Worm (Caenorhabditis elegans) whole organism, L1 larva: ENCODE data around the gene dnj-23.

Source experiments
- Y116A8C.19 ChIP-seq: sonication (generic microtip); optimal IDR thresholded peaks from 2 replicates; lab custom pipeline; 2016; ENCODE audit warnings: missing compliant biosample characterization, missing genetic modification characterization, borderline replicate concordance
- alr-1 ChIP-seq: fragments of 200-800 bp; sonication (Bioruptor generic); optimal IDR thresholded peaks from 2 replicates; lab custom pipeline; 2018; ENCODE audit warnings: borderline replicate concordance, mild to moderate bottlenecking, missing genetic modification characterization, missing compliant biosample characterization
- aly-2 ChIP-seq: fragments of 150-350 bp; optimal IDR thresholded peaks from 2 replicates; lab custom pipeline; 2014; ENCODE audit warnings: missing biosample characterization, missing genetic modification characterization
- ama-1 ChIP-seq: fragments of 150-350 bp; optimal IDR thresholded peaks from 2 replicates; lab custom pipeline; 2014
- blmp-1 ChIP-seq: fragments of 150-350 bp; optimal IDR thresholded peaks from 2 replicates; lab custom pipeline; 2014; ENCODE audit warnings: missing biosample characterization, missing genetic modification characterization
- ceh-63 ChIP-seq: fragments of 200-800 bp; sonication (Bioruptor generic); optimal IDR thresholded peaks from 2 replicates; lab custom pipeline; 2018; ENCODE audit warnings: mild to moderate bottlenecking, missing genetic modification characterization, missing compliant biosample characterization
- ceh-8 ChIP-seq: fragments of 200-800 bp; sonication (Bioruptor generic); optimal IDR thresholded peaks from 2 replicates; lab custom pipeline; 2018; ENCODE audit warnings: mild to moderate bottlenecking, missing genetic modification characterization, moderate library complexity, missing compliant biosample characterization
- ceh-90 ChIP-seq: sonication (generic microtip); optimal IDR thresholded peaks from 2 replicates; lab custom pipeline; 2016; ENCODE audit warnings: missing genetic modification characterization, missing compliant biosample characterization
- dpl-1 ChIP-seq, 3 experiments: fragments of 150-350 bp in 2 of 3; sonication (generic microtip) in 1 of 3; optimal IDR thresholded peaks; 2 replicates each; lab custom pipeline; 2014 to 2017; ENCODE audit warnings: missing biosample characterization in 3 of 3, missing genetic modification characterization in 3 of 3, missing genetic modification reagents in 3 of 3
- efl-1 ChIP-seq, 4 experiments: fragments of 150-350 bp; optimal IDR thresholded peaks in 3 of 4; peaks in 1 of 4; 1 replicate in 1 of 4; 2 replicates in 3 of 4; lab custom pipeline; 2014; ENCODE audit warnings: missing biosample characterization in 2 of 4, missing genetic modification characterization in 2 of 4, missing genetic modification reagents in 2 of 4
- efl-3 ChIP-seq: fragments of 200-800 bp; sonication (Bioruptor generic); optimal IDR thresholded peaks from 2 replicates; lab custom pipeline; 2018; ENCODE audit warnings: mild to moderate bottlenecking, missing genetic modification characterization, missing compliant biosample characterization
- egl-27 ChIP-seq, 2 experiments: fragments of 150-350 bp in 1 of 2; sonication (generic microtip); optimal IDR thresholded peaks; 3 replicates each; lab custom pipeline; 2017 to 2018; ENCODE audit warnings: missing biosample characterization in 2 of 2, missing genetic modification characterization in 2 of 2, missing genetic modification reagents in 2 of 2
- elt-2 ChIP-seq: sonication (generic microtip); optimal IDR thresholded peaks from 2 replicates; lab custom pipeline; 2016; ENCODE audit warnings: missing genetic modification characterization, mild to moderate bottlenecking, inconsistent platforms, missing compliant biosample characterization, missing genetic modification reagents
- elt-3 ChIP-seq, 6 experiments: fragments of 150-350 bp in 1 of 6; sonication (generic microtip); optimal IDR thresholded peaks; 2 replicates each; lab custom pipeline; 2017 to 2018; ENCODE audit warnings: missing biosample characterization in 6 of 6, missing genetic modification characterization in 6 of 6, inconsistent platforms in 1 of 6
- fkh-8 ChIP-seq: sonication (generic microtip); optimal IDR thresholded peaks from 2 replicates; lab custom pipeline; 2016; ENCODE audit warnings: mild to moderate bottlenecking, missing genetic modification characterization, missing compliant biosample characterization
- fos-1 ChIP-seq: fragments of 150-350 bp; optimal IDR thresholded peaks from 2 replicates; lab custom pipeline; 2014; ENCODE audit warnings: missing biosample characterization, missing genetic modification characterization
- grh-1 ChIP-seq: fragments of 200-800 bp; sonication (Bioruptor generic); IDR thresholded peaks from 2 replicates; pipeline ENCODE4 v1.3.6; 2022; ENCODE audit warnings: missing genetic modification reagents, missing genetic modification characterization, missing compliant biosample characterization
- hlh-17 ChIP-seq: fragments of 200-800 bp; sonication (Bioruptor generic); optimal IDR thresholded peaks from 2 replicates; lab custom pipeline; 2018; ENCODE audit warnings: missing genetic modification characterization, mild to moderate bottlenecking, missing compliant biosample characterization, moderate library complexity, borderline replicate concordance
- lin-13 ChIP-seq: fragments of 150-350 bp; optimal IDR thresholded peaks from 2 replicates; lab custom pipeline; 2014; ENCODE audit warnings: missing biosample characterization, missing genetic modification reagents, missing genetic modification characterization
- lin-14 ChIP-seq: fragments of 200-800 bp; sonication (Bioruptor generic); optimal IDR thresholded peaks from 2 replicates; lab custom pipeline; 2018; ENCODE audit warnings: mild to moderate bottlenecking, missing genetic modification characterization, moderate library complexity, missing compliant biosample characterization
- lin-35 ChIP-seq, 2 experiments: fragments of 150-350 bp; optimal IDR thresholded peaks; 2 replicates each; lab custom pipeline; 2014; ENCODE audit warnings: missing biosample characterization in 2 of 2, missing genetic modification characterization in 2 of 2, missing genetic modification reagents in 2 of 2
- lin-39 ChIP-seq: fragments of 150-350 bp; optimal IDR thresholded peaks from 2 replicates; lab custom pipeline; 2014; ENCODE audit warnings: missing biosample characterization, missing genetic modification reagents, missing genetic modification characterization
- lsy-2 ChIP-seq, 2 experiments: fragments of 150-350 bp; optimal IDR thresholded peaks; 2 replicates each; lab custom pipeline; 2014; ENCODE audit warnings: missing biosample characterization in 2 of 2, missing genetic modification characterization in 2 of 2
- mdl-1 ChIP-seq, 2 experiments: fragments of 150-350 bp; optimal IDR thresholded peaks; 2 replicates each; lab custom pipeline; 2014 to 2017; ENCODE audit warnings: missing biosample characterization in 2 of 2, missing genetic modification characterization in 2 of 2, inconsistent platforms in 1 of 2
- mep-1 ChIP-seq: fragments of 150-350 bp; optimal IDR thresholded peaks from 2 replicates; lab custom pipeline; 2014; ENCODE audit warnings: missing biosample characterization, missing genetic modification characterization
- nhr-11 ChIP-seq: fragments of 150-350 bp; optimal IDR thresholded peaks from 2 replicates; lab custom pipeline; 2014; ENCODE audit warnings: missing biosample characterization, missing genetic modification characterization
- nhr-12 ChIP-seq: sonication (generic microtip); optimal IDR thresholded peaks from 2 replicates; lab custom pipeline; 2017; ENCODE audit warnings: missing biosample characterization, missing genetic modification characterization
- nhr-19 ChIP-seq: fragments of 200-800 bp; sonication (Bioruptor generic); conservative IDR thresholded peaks from 2 replicates; pipeline ENCODE4 v1.3.6; 2022; ENCODE audit warnings: missing genetic modification characterization, missing compliant biosample characterization
- nhr-20 ChIP-seq: sonication (generic microtip); optimal IDR thresholded peaks from 2 replicates; lab custom pipeline; 2016; ENCODE audit warnings: mild to moderate bottlenecking, missing genetic modification characterization, missing compliant biosample characterization
- nhr-28 ChIP-seq: fragments of 150-350 bp; optimal IDR thresholded peaks from 2 replicates; lab custom pipeline; 2014; ENCODE audit warnings: missing biosample characterization, missing genetic modification characterization
- nhr-71 ChIP-seq: sonication (generic microtip); optimal IDR thresholded peaks from 2 replicates; lab custom pipeline; 2016; ENCODE audit warnings: mild to moderate bottlenecking, missing genetic modification characterization, moderate library complexity, missing compliant biosample characterization
- nhr-76 ChIP-seq: sonication (generic microtip); optimal IDR thresholded peaks from 2 replicates; lab custom pipeline; 2017; ENCODE audit warnings: missing biosample characterization, missing genetic modification characterization
- nhr-77 ChIP-seq: fragments of 150-350 bp; optimal IDR thresholded peaks from 2 replicates; lab custom pipeline; 2014; ENCODE audit warnings: missing biosample characterization, missing genetic modification characterization
- nhr-85 ChIP-seq: sonication (generic microtip); peaks from one replicate; lab custom pipeline; 2016; ENCODE audit warnings: missing genetic modification characterization, inconsistent platforms, missing compliant biosample characterization
- pag-3 ChIP-seq: sonication (generic microtip); optimal IDR thresholded peaks from 2 replicates; lab custom pipeline; 2017; ENCODE audit warnings: missing genetic modification characterization, mild to moderate bottlenecking, missing compliant biosample characterization, antibody characterized with exemption, borderline replicate concordance; ENCODE audit not compliant: insufficient read depth
- snu-23 ChIP-seq: sonication (generic microtip); optimal IDR thresholded peaks from 2 replicates; lab custom pipeline; 2016; ENCODE audit warnings: missing genetic modification characterization, missing compliant biosample characterization
- sox-4 ChIP-seq: sonication (generic microtip); optimal IDR thresholded peaks from 2 replicates; lab custom pipeline; 2016; ENCODE audit warnings: missing genetic modification characterization, missing compliant biosample characterization
- sptf-1 ChIP-seq: fragments of 150-350 bp; optimal IDR thresholded peaks from 2 replicates; lab custom pipeline; 2014; ENCODE audit warnings: missing biosample characterization, missing genetic modification characterization
- sup-37 ChIP-seq: fragments of 200-800 bp; sonication (Bioruptor generic); optimal IDR thresholded peaks from 2 replicates; lab custom pipeline; 2018; ENCODE audit warnings: mild to moderate bottlenecking, missing genetic modification characterization, missing compliant biosample characterization
- swsn-7 ChIP-seq: sonication (generic microtip); optimal IDR thresholded peaks from 2 replicates; lab custom pipeline; 2016; ENCODE audit warnings: missing genetic modification characterization, missing compliant biosample characterization
- tbx-2 ChIP-seq: sonication (generic microtip); optimal IDR thresholded peaks from 2 replicates; lab custom pipeline; 2016; ENCODE audit warnings: missing genetic modification characterization, missing compliant biosample characterization
- tlp-1 ChIP-seq: fragments of 150-350 bp; optimal IDR thresholded peaks from 2 replicates; lab custom pipeline; 2014; ENCODE audit warnings: missing biosample characterization, missing genetic modification characterization
- unc-130 ChIP-seq: fragments of 150-350 bp; optimal IDR thresholded peaks from 2 replicates; lab custom pipeline; 2017; ENCODE audit warnings: missing biosample characterization, missing genetic modification characterization, inconsistent platforms
- unc-86 ChIP-seq: sonication (generic microtip); optimal IDR thresholded peaks from 2 replicates; lab custom pipeline; 2016; ENCODE audit warnings: missing genetic modification characterization, missing compliant biosample characterization
- vab-15 ChIP-seq: sonication (generic microtip); optimal IDR thresholded peaks from 2 replicates; lab custom pipeline; 2017; ENCODE audit warnings: missing genotype, mild to moderate bottlenecking, missing genetic modification characterization, missing compliant biosample characterization
- zip-4 ChIP-seq: fragments of 200-800 bp; sonication (Bioruptor generic); optimal IDR thresholded peaks from 2 replicates; lab custom pipeline; 2018; ENCODE audit warnings: mild to moderate bottlenecking, missing genetic modification characterization, moderate library complexity, missing compliant biosample characterization
- ztf-4 ChIP-seq: fragments of 150-350 bp; optimal IDR thresholded peaks from 2 replicates; lab custom pipeline; 2014; ENCODE audit warnings: missing biosample characterization, missing genetic modification characterization

Gene dnj-23

ce11 chrII:9114972-9115371 lies 6.6 kb upstream of the dnj-23 start:
- TF ChIP-seq efl-3 (no peak), ama-1 (lab: Kevin White, UChicago) (no peak), nhr-85 (tag; lab: Kevin White, UChicago) (peak; percentile 34)

ce11 chrII:9113759-9114158 lies 5.4 kb upstream of the dnj-23 start:
- TF ChIP-seq lin-35 (GFP tag; optimal IDR thresholded peaks at IDR 0.05; lab: Kevin White, UChicago) (peak in 1 of 2 experiments; percentile 57), snu-23 (GFP tag; lab: Kevin White, UChicago) (peak; percentile 8), mdl-1 (tag; optimal IDR thresholded peaks at IDR 0.05; lab: Kevin White, UChicago) (peak in 1 of 2 experiments; percentile 9), ceh-8 (no peak), nhr-76 (tag; lab: Kevin White, UChicago) (no peak), lsy-2 (tag; optimal IDR thresholded peaks at IDR 0.05; lab: Kevin White, UChicago) (peak; percentile 3 to 54), zip-4 (GFP tag; lab: Kevin White, UChicago) (no peak), unc-130 (tag; lab: Kevin White, UChicago) (peak; percentile 3), nhr-28 (tag; lab: Kevin White, UChicago) (no peak), elt-2 (tag; lab: Kevin White, UChicago) (peak; percentile 23), nhr-71 (tag; lab: Kevin White, UChicago) (peak; percentile 19), fkh-8 (tag; lab: Kevin White, UChicago) (no peak), pag-3 (tag; lab: Kevin White, UChicago) (no peak), ztf-4 (tag; lab: Kevin White, UChicago) (peak; percentile 9), dpl-1 (GFP tag; optimal IDR thresholded peaks at IDR 0.05; lab: Kevin White, UChicago) (peak in 2 of 3 experiments; percentile 2 to 10), nhr-77 (no peak), elt-3 (tag; optimal IDR thresholded peaks at IDR 0.05; lab: Kevin White, UChicago) (peak in 1 of 6 experiments; percentile 45), lin-14 (GFP tag; lab: Kevin White, UChicago) (peak; percentile 45), alr-1 (tag; lab: Kevin White, UChicago) (no peak), nhr-20 (tag; lab: Kevin White, UChicago) (peak; percentile 2), tbx-2 (peak; percentile 5), nhr-85 (tag; lab: Kevin White, UChicago) (peak; percentile 61), blmp-1 (peak; percentile 60)

ce11 chrII:9112851-9113250 lies 4.5 kb upstream of the dnj-23 start, which contains the start of gene jun-1:
Gene jun-1 (plus strand): TSS chrII:9113157.
- TF ChIP-seq vab-15 (tag; lab: Kevin White, UChicago) (no peak), tlp-1 (tag; lab: Kevin White, UChicago) (no peak), lin-39 (tag; lab: Kevin White, UChicago) (peak; percentile 29), mep-1 (peak; percentile 93), lin-13 (GFP tag; lab: Kevin White, UChicago) (peak; percentile 77), sox-4 (tag; lab: Kevin White, UChicago) (no peak), sup-37 (GFP tag; lab: Kevin White, UChicago) (peak; percentile 28), nhr-11 (tag; lab: Kevin White, UChicago) (peak; percentile 75), nhr-77 (peak; percentile 96), pag-3 (tag; lab: Kevin White, UChicago) (no peak), nhr-19 (GFP tag; lab: Robert Waterston, UW) (peak; percentile 84), snu-23 (GFP tag; lab: Kevin White, UChicago) (peak; percentile 93), elt-2 (tag; lab: Kevin White, UChicago) (no peak), nhr-12 (tag; lab: Kevin White, UChicago) (no peak), swsn-7 (tag; lab: Kevin White, UChicago) (peak; percentile 86), ztf-4 (tag; lab: Kevin White, UChicago) (peak; percentile 68), dpl-1 (GFP tag; optimal IDR thresholded peaks at IDR 0.05; lab: Kevin White, UChicago) (peak; percentile 63 to 69 (median 66)), Y116A8C.19 (no peak), efl-3 (no peak), unc-86 (tag; lab: Kevin White, UChicago) (peak; percentile 53), nhr-20 (tag; lab: Kevin White, UChicago) (peak; percentile 96), ceh-90 (no peak), efl-1 (optimal IDR thresholded peaks at IDR 0.05; lab: Kevin White, UChicago) (peak; percentile 82 to 90), efl-1 (GFP tag; optimal IDR thresholded peaks at IDR 0.05 in 1 of 2; lab: Kevin White, UChicago) (peak; percentile 59 to 95), ceh-63 (GFP tag; lab: Kevin White, UChicago) (no peak), grh-1 (GFP tag; lab: Robert Waterston, UW) (peak; percentile 83), mdl-1 (tag; optimal IDR thresholded peaks at IDR 0.05; lab: Kevin White, UChicago) (peak in 1 of 2 experiments; percentile 69), lin-14 (GFP tag; lab: Kevin White, UChicago) (peak; percentile 97), hlh-17 (GFP tag; lab: Kevin White, UChicago) (no peak), aly-2 (peak; percentile 71), egl-27 (tag; optimal IDR thresholded peaks at IDR 0.05; lab: Kevin White, UChicago) (peak; percentile 55 to 86), sptf-1 (no peak), fos-1 (peak; percentile 100)
